Worm (Caenorhabditis elegans): Measurements from ENCODE around the gene C09E7.4.

DNA sequence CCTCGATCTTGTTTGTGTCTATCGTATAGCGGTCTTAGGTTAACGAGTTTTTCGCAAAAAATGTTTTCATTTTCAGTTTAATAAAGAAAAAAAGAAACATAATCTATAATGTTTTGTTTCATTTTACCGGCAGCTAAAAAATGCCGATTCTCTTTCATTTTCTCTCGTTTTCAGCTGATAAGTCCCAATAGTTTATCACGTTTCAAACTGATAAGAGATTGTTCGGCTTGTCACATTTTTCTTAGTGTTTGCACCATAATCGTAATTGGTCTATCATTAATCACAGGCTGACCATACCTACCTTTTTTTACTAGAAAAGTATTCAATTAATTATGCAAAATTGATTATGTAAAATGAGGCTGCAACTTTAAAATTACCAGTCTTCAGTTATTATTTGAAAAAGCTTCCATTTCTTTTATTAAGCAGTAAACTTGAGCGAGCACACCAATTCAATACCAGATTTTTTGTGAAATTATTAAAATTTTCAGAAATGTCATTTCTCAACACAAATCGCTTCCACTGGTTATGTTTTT lies 41.5 kb downstream of the C09E7.4 start, which contains the start of gene F23F12.13:
- no peak for TF ChIP-seq unc-62 (GFP tag; optimal IDR thresholded peaks at IDR 0.05)
- no peak for TF ChIP-seq elt-3 (tag; optimal IDR thresholded peaks at IDR 0.05)
- TF ChIP-seq ham-2 (GFP tag; optimal IDR thresholded peaks at IDR 0.05), result no peak
- no peak for TF ChIP-seq nhr-28 (tag; optimal IDR thresholded peaks at IDR 0.05)
- TF ChIP-seq ztf-11 (tag; optimal IDR thresholded peaks at IDR 0.05), result no peak
